Worm (Caenorhabditis elegans) whole organism, L2 larva: Measurements from ENCODE around the gene srab-16.
A peak's percentile ranks its signal among the peaks of the same experiment; 100 is the strongest.

ENCODE experiments used
- C34F6.9 ChIP-seq: fragments of 150-350 bp; optimal IDR thresholded peaks from 2 replicates; lab custom pipeline; 2014; ENCODE audit warnings: missing biosample characterization, missing genetic modification characterization
- F13H6.1 ChIP-seq: sonication (generic microtip); optimal IDR thresholded peaks from 2 replicates; lab custom pipeline; 2016; ENCODE audit warnings: missing genetic modification characterization, missing compliant biosample characterization
- R02D3.7 ChIP-seq: fragments of 150-350 bp; optimal IDR thresholded peaks from 2 replicates; lab custom pipeline; 2014; ENCODE audit warnings: missing biosample characterization, missing genetic modification characterization
- Y55F3AM.14 ChIP-seq: fragments of 200-800 bp; sonication (Bioruptor generic); optimal IDR thresholded peaks from 2 replicates; lab custom pipeline; 2018; ENCODE audit warnings: mild to moderate bottlenecking, missing genetic modification characterization, missing compliant biosample characterization
- aly-2 ChIP-seq: fragments of 150-350 bp; optimal IDR thresholded peaks from 2 replicates; lab custom pipeline; 2014; ENCODE audit warnings: missing biosample characterization, missing genetic modification characterization
- ama-1 ChIP-seq: fragments of 150-350 bp; optimal IDR thresholded peaks from 2 replicates; lab custom pipeline; 2018; ENCODE audit warnings: inconsistent platforms
- blmp-1 ChIP-seq: sonication (generic microtip); optimal IDR thresholded peaks from 2 replicates; lab custom pipeline; 2017; ENCODE audit warnings: missing genetic modification characterization, mild to moderate bottlenecking, missing compliant biosample characterization, antibody characterized with exemption, moderate library complexity; ENCODE audit not compliant: insufficient read depth
- ceh-16 ChIP-seq: fragments of 150-350 bp; optimal IDR thresholded peaks from 2 replicates; lab custom pipeline; 2014; ENCODE audit warnings: missing biosample characterization, missing genetic modification characterization
- ceh-82 ChIP-seq: fragments of 150-350 bp; optimal IDR thresholded peaks from 2 replicates; lab custom pipeline; 2014; ENCODE audit warnings: missing biosample characterization, missing genetic modification characterization
- dmd-4 ChIP-seq: sonication (generic microtip); optimal IDR thresholded peaks from 2 replicates; lab custom pipeline; 2017; ENCODE audit warnings: missing biosample characterization, missing genetic modification characterization
- elt-1 ChIP-seq: fragments of 150-350 bp; optimal IDR thresholded peaks from 2 replicates; lab custom pipeline; 2014; ENCODE audit warnings: missing biosample characterization, missing genetic modification characterization
- fos-1 ChIP-seq: fragments of 150-350 bp; optimal IDR thresholded peaks from 2 replicates; lab custom pipeline; 2014; ENCODE audit warnings: missing biosample characterization, missing genetic modification characterization
- gmeb-1 ChIP-seq: fragments of 150-350 bp; optimal IDR thresholded peaks from 2 replicates; lab custom pipeline; 2014; ENCODE audit warnings: missing biosample characterization, missing genetic modification characterization
- lin-11 ChIP-seq: fragments of 150-350 bp; sonication (generic microtip); optimal IDR thresholded peaks from 2 replicates; lab custom pipeline; 2014; ENCODE audit warnings: missing biosample characterization, missing genetic modification characterization, inconsistent platforms, mixed read lengths
- lin-13 ChIP-seq: fragments of 150-350 bp; optimal IDR thresholded peaks from 2 replicates; lab custom pipeline; 2014; ENCODE audit warnings: missing biosample characterization, missing genetic modification reagents, missing genetic modification characterization
- lin-39 ChIP-seq: fragments of 150-350 bp; optimal IDR thresholded peaks from 2 replicates; lab custom pipeline; 2014; ENCODE audit warnings: missing biosample characterization, missing genetic modification reagents, missing genetic modification characterization
- lsy-2 ChIP-seq, 2 experiments: fragments of 150-350 bp in 1 of 2; sonication (generic microtip) in 1 of 2; optimal IDR thresholded peaks; 2 replicates each; lab custom pipeline; 2014 to 2017; ENCODE audit warnings: missing biosample characterization in 2 of 2, missing genetic modification characterization in 2 of 2
- mab-5 ChIP-seq: fragments of 150-350 bp; optimal IDR thresholded peaks from 2 replicates; lab custom pipeline; 2014; ENCODE audit warnings: missing biosample characterization, missing genetic modification characterization
- mbf-1 ChIP-seq: sonication (generic microtip); optimal IDR thresholded peaks from 2 replicates; lab custom pipeline; 2017; ENCODE audit warnings: missing biosample characterization, missing genetic modification characterization
- mdl-1 ChIP-seq, 2 experiments: fragments of 150-350 bp in 1 of 2; sonication (generic microtip) in 1 of 2; optimal IDR thresholded peaks; 2 replicates each; lab custom pipeline; 2017; ENCODE audit warnings: missing biosample characterization in 2 of 2, missing genetic modification characterization in 2 of 2
- nhr-12 ChIP-seq: fragments of 150-350 bp; optimal IDR thresholded peaks from 2 replicates; lab custom pipeline; 2014; ENCODE audit warnings: missing biosample characterization, missing genetic modification characterization
- nhr-129 ChIP-seq: fragments of 150-350 bp; optimal IDR thresholded peaks from 2 replicates; lab custom pipeline; 2014; ENCODE audit warnings: missing biosample characterization, missing genetic modification characterization
- nhr-21 ChIP-seq: fragments of 150-350 bp; optimal IDR thresholded peaks from 2 replicates; lab custom pipeline; 2014; ENCODE audit warnings: missing biosample characterization, missing genetic modification characterization
- nhr-23 ChIP-seq: fragments of 150-350 bp; optimal IDR thresholded peaks from 2 replicates; lab custom pipeline; 2014; ENCODE audit warnings: missing biosample characterization, missing genetic modification reagents, missing genetic modification characterization
- nhr-25 ChIP-seq: fragments of 150-350 bp; sonication (generic microtip); optimal IDR thresholded peaks from 3 replicates; lab custom pipeline; 2014; ENCODE audit warnings: missing biosample characterization, missing genetic modification characterization
- nhr-6 ChIP-seq: fragments of 150-350 bp; optimal IDR thresholded peaks from 2 replicates; lab custom pipeline; 2014; ENCODE audit warnings: missing biosample characterization, missing genetic modification characterization
- peb-1 ChIP-seq: fragments of 150-350 bp; optimal IDR thresholded peaks from 2 replicates; lab custom pipeline; 2014; ENCODE audit warnings: missing biosample characterization, missing genetic modification characterization
- skn-1 ChIP-seq: sonication (generic microtip); optimal IDR thresholded peaks from 2 replicates; lab custom pipeline; 2017; ENCODE audit warnings: missing biosample characterization, missing genetic modification characterization
- sma-9 ChIP-seq, 2 experiments: fragments of 150-350 bp in 1 of 2; sonication (generic microtip) in 1 of 2; optimal IDR thresholded peaks; 2 replicates each; lab custom pipeline; 2014 to 2016; ENCODE audit warnings: missing genetic modification characterization in 2 of 2, mild to moderate bottlenecking in 1 of 2, missing biosample characterization in 1 of 2, missing compliant biosample characterization in 1 of 2, missing genetic modification reagents in 1 of 2, moderate library complexity in 1 of 2
- unc-55 ChIP-seq: fragments of 150-350 bp; sonication (generic microtip); optimal IDR thresholded peaks from 3 replicates; lab custom pipeline; 2014; ENCODE audit warnings: missing biosample characterization, missing genetic modification reagents, missing genetic modification characterization
- unc-62 ChIP-seq: fragments of 150-350 bp; optimal IDR thresholded peaks from 2 replicates; lab custom pipeline; 2014; ENCODE audit warnings: missing biosample characterization, missing genetic modification reagents, missing genetic modification characterization
- ztf-4 ChIP-seq: fragments of 150-350 bp; optimal IDR thresholded peaks from 2 replicates; lab custom pipeline; 2014; ENCODE audit warnings: missing biosample characterization, missing genetic modification characterization

The srab-16 gene

DNA sequence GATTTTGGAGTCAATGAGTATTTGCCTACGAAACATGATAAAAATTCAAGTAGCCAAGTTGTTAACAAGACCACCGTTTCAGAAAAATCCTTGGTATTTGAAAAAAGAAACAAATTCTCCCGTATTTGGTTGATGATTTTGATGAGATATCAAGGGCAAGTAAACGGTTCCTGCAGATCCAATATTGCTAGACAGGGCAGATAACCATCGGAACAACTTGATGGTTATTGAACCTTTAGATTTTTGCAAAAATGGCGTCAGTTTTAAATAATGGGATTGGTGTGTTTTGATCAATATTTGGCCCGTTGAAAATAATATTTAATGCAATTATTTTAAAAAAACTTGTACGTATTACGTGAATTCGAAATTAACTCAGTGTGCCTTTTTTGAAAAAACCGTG lies 17.7 kb downstream of the srab-16 start:
- TF ChIP-seq nhr-6 (no peak), sma-9 (GFP tag; optimal IDR thresholded peaks at IDR 0.05; lab: Kevin White, UChicago) (peak; percentile 70), sma-9 (tag; optimal IDR thresholded peaks at IDR 0.05; lab: Kevin White, UChicago) (no peak), elt-1 (tag; lab: Kevin White, UChicago) (peak; percentile 3), blmp-1 (tag; lab: Kevin White, UChicago) (no peak)
- TF ChIP-seq, all 48 proteins: peak for 2

DNA sequence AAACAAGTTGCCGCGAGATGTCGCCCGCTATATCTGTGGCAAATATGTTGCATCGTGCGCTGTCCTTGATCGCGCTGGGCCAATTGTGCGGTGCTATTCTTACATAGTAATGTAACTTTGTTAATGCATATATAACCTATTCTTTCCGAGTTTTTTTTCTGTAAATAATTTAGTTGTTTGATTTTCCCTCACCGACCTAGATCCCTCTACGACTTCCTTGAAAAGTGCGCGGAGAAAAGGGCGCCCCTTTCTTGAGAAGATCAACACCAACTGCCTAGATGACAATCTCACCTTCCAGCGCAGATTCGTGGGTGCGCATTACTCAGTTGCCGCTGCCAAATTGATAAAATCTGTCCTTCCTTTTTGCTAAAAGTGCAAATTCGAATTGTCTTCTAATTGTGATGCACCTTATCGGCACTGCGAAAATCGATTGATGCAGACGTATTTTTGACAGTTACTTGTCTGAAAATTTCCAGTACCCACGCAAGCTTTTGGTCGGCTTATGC lies 19.1 kb downstream of the srab-16 start:
- TF ChIP-seq ceh-16, result peak; percentile 33
- TF ChIP-seq sma-9 (GFP tag; optimal IDR thresholded peaks at IDR 0.05; lab: Kevin White, UChicago), result peak; percentile 77
- TF ChIP-seq sma-9 (tag; optimal IDR thresholded peaks at IDR 0.05; lab: Kevin White, UChicago), result no peak
- no peak for TF ChIP-seq F13H6.1 (tag; lab: Kevin White, UChicago)
- TF ChIP-seq elt-1 (tag; lab: Kevin White, UChicago), result peak; percentile 89
- TF ChIP-seq lin-11 (tag; lab: Kevin White, UChicago), result no peak

DNA sequence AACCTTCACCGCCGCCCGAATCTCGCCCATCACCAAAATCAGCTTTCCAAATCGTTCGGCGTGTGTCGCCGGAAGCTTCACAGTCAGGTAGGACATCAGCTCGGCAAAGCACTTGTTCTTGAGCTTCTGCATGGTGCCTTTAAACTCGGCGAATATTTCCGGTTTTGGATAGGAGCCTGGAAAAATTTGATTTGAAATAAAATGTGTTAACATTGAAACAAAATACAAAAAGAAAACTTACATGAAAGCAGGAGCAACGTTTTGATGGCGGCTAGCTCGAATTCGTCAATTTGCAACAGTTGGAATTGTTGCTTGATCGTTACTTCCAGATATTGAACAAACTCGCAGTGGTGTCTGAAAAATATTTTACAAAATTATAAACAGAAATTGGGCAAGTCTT lies 20.2 kb downstream of the srab-16 start:
- TF ChIP-seq aly-2 (tag; lab: Kevin White, UChicago) (no peak), Y55F3AM.14 (GFP tag; lab: Kevin White, UChicago) (no peak), peb-1 (tag; lab: Kevin White, UChicago) (no peak), gmeb-1 (tag; lab: Kevin White, UChicago) (no peak), skn-1 (tag; lab: Kevin White, UChicago) (no peak), mdl-1 (tag; optimal IDR thresholded peaks at IDR 0.05; lab: Kevin White, UChicago) (no peak), C34F6.9 (tag; lab: Kevin White, UChicago) (no peak), ama-1 (lab: Kevin White, UChicago) (no peak), fos-1 (tag; lab: Kevin White, UChicago) (no peak), dmd-4 (no peak)
- TF ChIP-seq, all 48 proteins: peak for 0

DNA sequence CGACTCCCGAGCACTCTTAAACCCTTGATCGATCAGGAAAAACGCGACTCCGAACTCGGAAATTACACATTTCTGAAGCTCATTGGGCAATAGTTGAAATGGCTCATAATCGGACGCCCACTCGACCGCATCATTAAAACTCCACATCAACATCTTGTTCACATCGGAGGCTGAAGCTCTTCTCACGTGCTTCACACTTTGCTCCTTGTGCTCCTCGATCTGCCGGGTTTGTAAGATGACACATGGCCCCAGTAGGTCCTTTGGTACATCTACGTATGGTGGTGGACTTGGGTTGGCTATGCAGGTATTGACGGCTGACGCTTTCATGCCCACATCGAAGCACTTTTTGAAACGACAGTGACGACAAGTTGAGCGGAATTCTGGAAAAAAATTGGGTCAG lies 20.9 kb downstream of the srab-16 start:
- no peak for TF ChIP-seq R02D3.7 (tag; lab: Kevin White, UChicago)
- no peak for TF ChIP-seq lin-11 (tag; lab: Kevin White, UChicago)
- no peak for TF ChIP-seq nhr-25
- TF ChIP-seq mbf-1 (tag; lab: Kevin White, UChicago), result no peak
- no peak for TF ChIP-seq nhr-129 (tag; lab: Kevin White, UChicago)
- TF ChIP-seq, all 48 proteins: peak for 0

DNA sequence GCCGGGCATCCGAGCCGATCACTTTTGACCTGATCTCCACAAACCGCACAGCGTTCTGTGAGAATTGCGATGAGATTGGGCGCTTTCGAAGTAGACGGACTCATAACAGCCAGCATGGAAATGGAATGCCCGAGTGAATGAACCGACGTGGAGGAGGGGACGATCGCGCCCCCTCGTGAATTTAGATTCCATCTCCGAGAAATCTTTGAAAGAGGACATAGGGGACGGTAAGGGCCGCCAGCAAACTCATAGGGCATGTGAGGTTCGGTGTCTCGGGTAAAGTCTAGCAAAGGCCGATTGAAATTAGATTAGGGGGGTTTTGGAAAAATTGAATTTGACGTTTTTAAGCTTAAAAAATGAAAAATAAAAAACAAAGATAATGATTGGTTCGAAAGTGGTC lies 22.0 kb downstream of the srab-16 start, which contains the start of gene nhr-270:
Gene nhr-270, minus strand, starts transcription at position 257 of the 400 bp plus-strand sequence.
- TF ChIP-seq fos-1 (tag; lab: Kevin White, UChicago) (no peak), ama-1 (lab: Kevin White, UChicago) (no peak), F13H6.1 (tag; lab: Kevin White, UChicago) (no peak), ztf-4 (tag; lab: Kevin White, UChicago) (no peak), nhr-23 (no peak), nhr-12 (tag; lab: Kevin White, UChicago) (no peak), nhr-21 (tag; lab: Kevin White, UChicago) (no peak), lin-39 (tag; lab: Kevin White, UChicago) (no peak), Y55F3AM.14 (GFP tag; lab: Kevin White, UChicago) (no peak), peb-1 (tag; lab: Kevin White, UChicago) (no peak), gmeb-1 (tag; lab: Kevin White, UChicago) (no peak), unc-62 (GFP tag; lab: Kevin White, UChicago) (no peak), lsy-2 (tag; optimal IDR thresholded peaks at IDR 0.05; lab: Kevin White, UChicago) (no peak), lin-13 (GFP tag; lab: Kevin White, UChicago) (no peak), mbf-1 (tag; lab: Kevin White, UChicago) (no peak), aly-2 (tag; lab: Kevin White, UChicago) (no peak), mab-5 (no peak), lin-11 (tag; lab: Kevin White, UChicago) (no peak)
- TF ChIP-seq, all 48 proteins: peak for 0

DNA sequence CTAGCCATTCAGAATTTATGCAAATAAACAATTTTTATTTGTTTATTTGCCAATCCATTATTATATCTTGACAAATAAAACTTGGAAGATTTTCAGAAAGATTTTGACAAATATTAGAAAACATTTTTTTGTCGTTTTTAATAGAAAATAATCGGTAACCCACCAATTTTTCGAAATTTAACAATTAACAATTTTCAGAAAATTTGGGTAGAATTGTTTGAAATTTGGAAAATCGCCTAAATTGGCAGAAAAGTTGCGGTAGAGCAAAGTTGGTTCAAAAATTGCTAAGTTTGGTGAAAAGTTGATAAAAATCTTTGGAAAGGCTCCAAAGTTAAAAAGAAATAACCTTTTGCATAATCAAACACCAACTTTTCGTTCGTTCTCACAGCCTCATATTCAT lies 25.7 kb downstream of the srab-16 start:
- no peak for TF ChIP-seq dmd-4
- no peak for TF ChIP-seq ceh-82 (tag; lab: Kevin White, UChicago)
- TF ChIP-seq nhr-6, result no peak
- no peak for TF ChIP-seq unc-55
- TF ChIP-seq sma-9 (GFP tag; optimal IDR thresholded peaks at IDR 0.05; lab: Kevin White, UChicago), result no peak
- no peak for TF ChIP-seq sma-9 (tag; optimal IDR thresholded peaks at IDR 0.05; lab: Kevin White, UChicago)
